In genomic region chr3R:11178300-11178699, dm6 we compare ENCODE assay signal across 1 fruit fly cellular context.
TF ChIP-seq lines count a peak whose summit lies in the region.

No protein-coding gene starts in this region.

TF ChIP-seq in whole organism, embryonic, 481 proteins besides CTCF, POLR2A, EP300 and RAD21 (continued from another document):
- TF ChIP-seq pnt (GFP tag; optimal IDR thresholded peaks at IDR 0.05; lab: Kevin White, UChicago) (no peak), Meics (GFP tag; optimal IDR thresholded peaks at IDR 0.05; lab: Kevin White, UChicago) (peak; percentile 90), sqz (GFP tag; optimal IDR thresholded peaks at IDR 0.05; lab: Kevin White, UChicago) (no peak), CG18599 (GFP tag; optimal IDR thresholded peaks at IDR 0.05; lab: Kevin White, UChicago) (peak; percentile 22), CG13424 (tag; optimal IDR thresholded peaks at IDR 0.05; lab: Kevin White, UChicago) (peak; percentile 7), Fer3 (tag; optimal IDR thresholded peaks at IDR 0.05; lab: Kevin White, UChicago) (no peak), so (GFP tag; IDR thresholded peaks at IDR 0.05; lab: Robert Waterston, UW) (0 out of 3 replicates have a peak, but pooled peaks have one; percentile 17), Hr51 (GFP tag; optimal IDR thresholded peaks at IDR 0.05; lab: Kevin White, UChicago) (peak in 1 of 2 experiments; percentile 14), CG8765 (GFP tag; IDR thresholded peaks at IDR 0.05; lab: Robert Waterston, UW) (no peak), CG6765 (GFP tag; optimal IDR thresholded peaks at IDR 0.05; lab: Kevin White, UChicago) (no peak), sc (optimal IDR thresholded peaks at IDR 0.05; lab: Kevin White, UChicago) (no peak), sc (GFP tag; optimal IDR thresholded peaks at IDR 0.05; lab: Kevin White, UChicago) (no peak), unpg (GFP tag; optimal IDR thresholded peaks at IDR 0.05; lab: Kevin White, UChicago) (peak; percentile 26), gem (tag; optimal IDR thresholded peaks at IDR 0.05; lab: Kevin White, UChicago) (peak; percentile 20), pros (GFP tag; optimal IDR thresholded peaks at IDR 0.05; lab: Kevin White, UChicago) (no peak), CG5953 (GFP tag; IDR thresholded peaks at IDR 0.05; lab: Robert Waterston, UW) (no peak), CG7928 (GFP tag; optimal IDR thresholded peaks at IDR 0.05; lab: Kevin White, UChicago) (no peak), CG32772 (GFP tag; IDR thresholded peaks at IDR 0.05; lab: Robert Waterston, UW) (0 out of 2 replicates have a peak, but pooled peaks have one; percentile 18), CG8359 (GFP tag; optimal IDR thresholded peaks at IDR 0.05; lab: Kevin White, UChicago; ENCODE audit: borderline replicate concordance) (no peak), grn (GFP tag; optimal IDR thresholded peaks at IDR 0.05; lab: Kevin White, UChicago) (no peak), CG8290 (GFP tag; optimal IDR thresholded peaks at IDR 0.05; lab: Kevin White, UChicago) (no peak), CG8290 (tag; optimal IDR thresholded peaks at IDR 0.05; lab: Kevin White, UChicago) (peak in 1 of 2 experiments; percentile 12), inv (GFP tag; IDR thresholded peaks at IDR 0.05; lab: Robert Waterston, UW; ENCODE audit: partially characterized antibody) (no peak), CG12769 (tag; optimal IDR thresholded peaks at IDR 0.05; lab: Kevin White, UChicago) (peak; percentile 12), jigr1 (GFP tag; IDR thresholded peaks at IDR 0.05; lab: Robert Waterston, UW) (no peak), amos (GFP tag; IDR thresholded peaks at IDR 0.05; lab: Robert Waterston, UW; ENCODE audit: partially characterized antibody) (no peak), CG1832 (GFP tag; optimal IDR thresholded peaks at IDR 0.05; lab: Kevin White, UChicago) (no peak), CG6689 (GFP tag; IDR thresholded peaks at IDR 0.05; lab: Robert Waterston, UW) (no peak), esg (GFP tag; conservative IDR thresholded peaks at IDR 0.05; lab: Robert Waterston, UW) (no peak), lab (GFP tag; optimal IDR thresholded peaks at IDR 0.05; lab: Kevin White, UChicago) (peak; percentile 72), CG32767 (GFP tag; IDR thresholded peaks at IDR 0.05; lab: Robert Waterston, UW) (no peak), CG5180 (GFP tag; optimal IDR thresholded peaks at IDR 0.05; lab: Kevin White, UChicago) (no peak), ttk (GFP tag; IDR thresholded peaks at IDR 0.05; lab: Robert Waterston, UW) (no peak), ci (GFP tag; IDR thresholded peaks at IDR 0.05; lab: Robert Waterston, UW) (0 out of 3 replicates have a peak, but pooled peaks have one; percentile 14), fd64A (GFP tag; optimal IDR thresholded peaks at IDR 0.05; lab: Kevin White, UChicago) (peak; percentile 7), tin (GFP tag; optimal IDR thresholded peaks at IDR 0.05; lab: Kevin White, UChicago) (no peak), sens (GFP tag; lab: Kevin White, UChicago) (peak; percentile 60), CG15601 (tag; optimal IDR thresholded peaks at IDR 0.05; lab: Kevin White, UChicago) (peak; percentile 11), exex (tag; optimal IDR thresholded peaks at IDR 0.05; lab: Kevin White, UChicago) (peak; percentile 42), stc (GFP tag; IDR thresholded peaks at IDR 0.05; lab: Robert Waterston, UW) (no peak), CG13775 (GFP tag; optimal IDR thresholded peaks at IDR 0.05; lab: Kevin White, UChicago) (no peak), ham (GFP tag; IDR thresholded peaks at IDR 0.05; lab: Robert Waterston, UW) (no peak)
